Fruit fly (Drosophila melanogaster): ENCODE measurements around the gene tzn.

tzn gene

DNA sequence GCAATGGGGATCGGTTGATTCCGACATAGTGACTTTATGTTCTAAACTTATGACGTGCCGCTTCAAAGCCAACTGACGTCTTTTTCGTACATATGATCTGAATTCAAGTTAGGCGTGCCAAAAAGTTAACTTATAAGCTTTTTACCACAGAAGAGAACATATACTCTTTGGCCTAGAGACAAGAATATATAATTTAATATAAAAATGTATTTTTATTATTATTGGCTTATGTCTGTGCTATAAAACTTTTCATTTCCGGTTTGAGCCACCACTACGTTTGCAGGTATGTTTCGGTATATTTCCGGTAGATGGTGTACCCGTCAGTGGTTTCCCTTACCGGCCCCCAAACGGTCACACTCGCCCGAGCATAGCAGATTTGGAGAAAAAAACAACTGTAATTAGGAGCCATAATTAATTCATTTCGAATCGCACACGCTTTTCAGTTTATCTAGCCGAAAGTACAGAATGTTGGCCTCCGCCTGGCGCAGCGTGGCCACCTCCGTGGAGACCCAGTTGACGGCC lies at the start of gene tzn, which contains the start of gene CG3698:
Gene tzn (plus strand): TSS at position 321 of the 522 bp plus-strand sequence.
Gene CG3698 (minus strand): TSS at position 51 of the 522 bp plus-strand sequence.
- TF ChIP-seq CG17829 (tag; optimal IDR thresholded peaks at IDR 0.05) (peak; percentile 89), CG9609 (GFP tag; optimal IDR thresholded peaks at IDR 0.05) (peak; percentile 82), lilli (GFP tag; optimal IDR thresholded peaks at IDR 0.05) (peak; percentile 77), BtbVII (GFP tag; optimal IDR thresholded peaks at IDR 0.05) (peak; percentile 89), CG34422 (GFP tag; IDR thresholded peaks at IDR 0.05) (peak; percentile 95), trem (tag; optimal IDR thresholded peaks at IDR 0.05) (peak; percentile 90), exex (tag; optimal IDR thresholded peaks at IDR 0.05) (peak; percentile 84), scrt (GFP tag; optimal IDR thresholded peaks at IDR 0.05) (no peak), CG8765 (GFP tag; IDR thresholded peaks at IDR 0.05) (peak; percentile 82), ftz-f1 (GFP tag; optimal IDR thresholded peaks at IDR 0.05) (peak; percentile 62), dan (GFP tag; IDR thresholded peaks at IDR 0.05) (no peak), CG30431 (GFP tag; optimal IDR thresholded peaks at IDR 0.05) (peak; percentile 96), pros (GFP tag; optimal IDR thresholded peaks at IDR 0.05) (no peak), chinmo (GFP tag; IDR thresholded peaks at IDR 0.05; ENCODE audit: partially characterized antibody) (no peak), az2 (GFP tag; optimal IDR thresholded peaks at IDR 0.05) (peak; percentile 88), pita (GFP tag; optimal IDR thresholded peaks at IDR 0.05) (peak; percentile 85), CG17912 (GFP tag; optimal IDR thresholded peaks at IDR 0.05) (peak; percentile 98), CG32772 (GFP tag; IDR thresholded peaks at IDR 0.05) (peak; percentile 92), luna (GFP tag; optimal IDR thresholded peaks at IDR 0.05) (peak; percentile 43), emc (GFP tag; optimal IDR thresholded peaks at IDR 0.05) (peak; percentile 82), Meics (GFP tag; optimal IDR thresholded peaks at IDR 0.05) (peak; percentile 97), fd64A (GFP tag; optimal IDR thresholded peaks at IDR 0.05) (peak; percentile 85), CG12769 (tag; optimal IDR thresholded peaks at IDR 0.05) (no peak), CG3281 (GFP tag; optimal IDR thresholded peaks at IDR 0.05) (peak; percentile 95), ems (GFP tag; optimal IDR thresholded peaks at IDR 0.05) (peak; percentile 82), CG11398 (GFP tag; optimal IDR thresholded peaks at IDR 0.05) (peak; percentile 84), CG18599 (GFP tag; optimal IDR thresholded peaks at IDR 0.05) (peak; percentile 93), Bgb (GFP tag; IDR thresholded peaks at IDR 0.05; ENCODE audit: partially characterized antibody) (no peak), CG12744 (GFP tag; optimal IDR thresholded peaks at IDR 0.05) (peak; percentile 70), Oli (tag; optimal IDR thresholded peaks at IDR 0.05) (peak; percentile 86), CG2678 (tag; optimal IDR thresholded peaks at IDR 0.05) (no peak), Dek (tag; optimal IDR thresholded peaks at IDR 0.05) (peak; percentile 87), CG8478 (optimal IDR thresholded peaks at IDR 0.05) (no peak), odd (GFP tag; optimal IDR thresholded peaks at IDR 0.05) (no peak), CG10274 (GFP tag; optimal IDR thresholded peaks at IDR 0.05) (peak; percentile 88), Atf-2 (GFP tag; optimal IDR thresholded peaks at IDR 0.05) (peak; percentile 78), sd (tag; optimal IDR thresholded peaks at IDR 0.05) (no peak), CG17186 (GFP tag; optimal IDR thresholded peaks at IDR 0.05) (peak; percentile 85), YL-1 (GFP tag; optimal IDR thresholded peaks at IDR 0.05) (peak; percentile 97), trh (GFP tag; optimal IDR thresholded peaks at IDR 0.05) (peak; percentile 94), CG31388 (GFP tag; optimal IDR thresholded peaks at IDR 0.05) (peak; percentile 77), CG30020 (tag; optimal IDR thresholded peaks at IDR 0.05) (peak; percentile 66), dmrt99B (tag; optimal IDR thresholded peaks at IDR 0.05) (no peak), dysf (GFP tag; IDR thresholded peaks at IDR 0.05) (peak; percentile 92), wdn (GFP tag; IDR thresholded peaks at IDR 0.05) (peak; percentile 87), CG43689 (GFP tag; IDR thresholded peaks at IDR 0.05) (peak; percentile 94), caup (GFP tag; optimal IDR thresholded peaks at IDR 0.05; ENCODE audit: severe bottlenecking) (peak; percentile 98), fd3F (GFP tag; optimal IDR thresholded peaks at IDR 0.05) (peak; percentile 89), Aef1 (GFP tag; IDR thresholded peaks at IDR 0.05) (peak; percentile 89), CG15696 (tag; optimal IDR thresholded peaks at IDR 0.05) (peak; percentile 72), tio (GFP tag; optimal IDR thresholded peaks at IDR 0.05) (peak; percentile 87)
